Worm (Caenorhabditis elegans): Measurements from ENCODE around the gene metl-18.
A peak's percentile ranks its signal among the peaks of the same experiment; 100 is the strongest.

- TF ChIP-seq ets-4 (tag; optimal IDR thresholded peaks at IDR 0.05) = peak; percentile 98
- peak; percentile 41 for TF ChIP-seq lin-11 (tag; optimal IDR thresholded peaks at IDR 0.05)
- TF ChIP-seq tbx-7 (tag; optimal IDR thresholded peaks at IDR 0.05) = peak; percentile 99
- TF ChIP-seq ceh-14 (tag; optimal IDR thresholded peaks at IDR 0.05) = peak; percentile 95
- peak; percentile 88 for TF ChIP-seq elt-2 (tag; optimal IDR thresholded peaks at IDR 0.05)
- TF ChIP-seq fax-1 (tag; optimal IDR thresholded peaks at IDR 0.05) = peak; percentile 95
- no peak for TF ChIP-seq ceh-22 (tag; optimal IDR thresholded peaks at IDR 0.05)
- TF ChIP-seq unc-86 (tag; optimal IDR thresholded peaks at IDR 0.05) = peak; percentile 82
- peak; percentile 59 for TF ChIP-seq ceh-19 (GFP tag; optimal IDR thresholded peaks at IDR 0.05)
- no peak for TF ChIP-seq sox-4 (tag; optimal IDR thresholded peaks at IDR 0.05)
Measured at ce11 chrIII:3476245-3476644, 50.7 kb downstream of the metl-18 start.
